Worm (Caenorhabditis elegans) whole organism, early embryonic: ENCODE results near the gene F58D2.4.

Source experiments
- B0310.2 ChIP-seq: sonication (generic microtip); optimal IDR thresholded peaks from 2 replicates; lab custom pipeline; 2016; ENCODE audit warnings: mild to moderate bottlenecking, missing genetic modification characterization, missing compliant biosample characterization
- F13C5.2 ChIP-seq: sonication (generic microtip); optimal IDR thresholded peaks from 2 replicates; lab custom pipeline; 2017; ENCODE audit warnings: mild to moderate bottlenecking, missing genetic modification characterization, inconsistent platforms, missing compliant biosample characterization
- aly-1 ChIP-seq: sonication (generic microtip); optimal IDR thresholded peaks from 2 replicates; lab custom pipeline; 2016; ENCODE audit warnings: missing genetic modification characterization, missing compliant biosample characterization
- ama-1 ChIP-seq: fragments of 150-350 bp; optimal IDR thresholded peaks from 2 replicates; lab custom pipeline; 2014
- ceh-13 ChIP-seq: fragments of 200-800 bp; sonication (Bioruptor generic); optimal IDR thresholded peaks from 2 replicates; lab custom pipeline; 2018; ENCODE audit warnings: mild to moderate bottlenecking, missing genetic modification characterization, missing compliant biosample characterization
- ceh-36 ChIP-seq: sonication (generic microtip); optimal IDR thresholded peaks from 2 replicates; lab custom pipeline; 2016; ENCODE audit warnings: missing genetic modification characterization, inconsistent platforms, missing compliant biosample characterization
- ets-7 ChIP-seq: sonication (generic microtip); optimal IDR thresholded peaks from 2 replicates; lab custom pipeline; 2016; ENCODE audit warnings: missing genotype, missing genetic modification characterization, missing compliant biosample characterization
- flt-1 ChIP-seq: fragments of 200-800 bp; sonication (Bioruptor generic); IDR thresholded peaks from 2 replicates; pipeline ENCODE4 v1.3.6; 2022; ENCODE audit warnings: missing genetic modification characterization, missing compliant biosample characterization
- hmbx-1 ChIP-seq: sonication (generic microtip); optimal IDR thresholded peaks from 2 replicates; lab custom pipeline; 2016; ENCODE audit warnings: mild to moderate bottlenecking, missing genetic modification characterization, missing compliant biosample characterization
- hmg-4 ChIP-seq: fragments of 200-800 bp; sonication (Bioruptor generic); optimal IDR thresholded peaks from 2 replicates; lab custom pipeline; 2018; ENCODE audit warnings: mild to moderate bottlenecking, missing genetic modification characterization, missing compliant biosample characterization
- hnd-1 ChIP-seq: sonication (generic microtip); optimal IDR thresholded peaks from 2 replicates; lab custom pipeline; 2016; ENCODE audit warnings: missing genetic modification characterization, missing compliant biosample characterization
- pes-1 ChIP-seq: fragments of 200-800 bp; sonication (Bioruptor generic); IDR thresholded peaks from 2 replicates; pipeline ENCODE4 v1.3.6; 2022; ENCODE audit warnings: missing genetic modification reagents, missing genetic modification characterization, missing compliant biosample characterization
- scrt-1 ChIP-seq: fragments of 200-800 bp; sonication (Bioruptor generic); IDR thresholded peaks from 2 replicates; pipeline ENCODE4 v1.3.6; 2022; ENCODE audit warnings: missing genetic modification characterization, missing compliant biosample characterization
- sea-1 ChIP-seq: fragments of 200-800 bp; sonication (Bioruptor generic); conservative IDR thresholded peaks from 2 replicates; pipeline ENCODE4 v1.3.6; 2022; ENCODE audit warnings: missing genetic modification characterization, missing compliant biosample characterization
- tbx-11 ChIP-seq: fragments of 200-800 bp; sonication (Bioruptor generic); IDR thresholded peaks from 2 replicates; pipeline ENCODE4 v1.3.6; 2022; ENCODE audit warnings: missing genetic modification characterization, missing compliant biosample characterization
- tbx-37 ChIP-seq: fragments of 200-800 bp; sonication (Bioruptor generic); conservative IDR thresholded peaks from 2 replicates; pipeline ENCODE4 v1.3.6; 2022; ENCODE audit warnings: missing genetic modification reagents, missing genetic modification characterization, missing compliant biosample characterization
- tra-4 ChIP-seq: sonication (generic microtip); optimal IDR thresholded peaks from 2 replicates; lab custom pipeline; 2017; ENCODE audit warnings: missing genetic modification characterization, missing compliant biosample characterization

The F58D2.4 gene

ce11 chrIV:13188959-13189358 lies at the start of gene F58D2.4:
Gene F58D2.4 (minus strand): TSS chrIV:13189059.
- TF ChIP-seq flt-1 (GFP tag; lab: Robert Waterston, UW), result no peak
- TF ChIP-seq ceh-13 (GFP tag; lab: Kevin White, UChicago), result no peak
- no peak for TF ChIP-seq ama-1 (lab: Kevin White, UChicago)
- TF ChIP-seq ceh-36 (tag; lab: Kevin White, UChicago), result no peak
- no peak for TF ChIP-seq F13C5.2 (tag; lab: Kevin White, UChicago)
- TF ChIP-seq hmg-4, result no peak
- no peak for TF ChIP-seq sea-1 (GFP tag; lab: Robert Waterston, UW)
- no peak for TF ChIP-seq hnd-1 (tag; lab: Kevin White, UChicago)
- TF ChIP-seq hmbx-1 (tag; lab: Kevin White, UChicago), result no peak
- TF ChIP-seq scrt-1 (GFP tag; lab: Robert Waterston, UW), result no peak
- no peak for TF ChIP-seq ets-7 (tag; lab: Kevin White, UChicago)
- TF ChIP-seq tra-4 (tag; lab: Kevin White, UChicago), result no peak

- TF ChIP-seq tbx-11 (GFP tag; lab: Robert Waterston, UW) (no peak), ceh-13 (GFP tag; lab: Kevin White, UChicago) (no peak), sea-1 (GFP tag; lab: Robert Waterston, UW) (no peak), ceh-36 (tag; lab: Kevin White, UChicago) (no peak), ets-7 (tag; lab: Kevin White, UChicago) (no peak), tbx-37 (GFP tag; lab: Robert Waterston, UW) (no peak), hnd-1 (tag; lab: Kevin White, UChicago) (no peak), B0310.2 (no peak), hmg-4 (no peak), aly-1 (no peak), scrt-1 (GFP tag; lab: Robert Waterston, UW) (no peak), flt-1 (GFP tag; lab: Robert Waterston, UW) (no peak), F13C5.2 (tag; lab: Kevin White, UChicago) (no peak), ama-1 (lab: Kevin White, UChicago) (no peak)
Measured at ce11 chrIV:13236485-13236884, 47.6 kb upstream of the F58D2.4 start, which contains the start of gene pwp-1. Gene pwp-1 (minus strand): TSS chrIV:13236585.

- TF ChIP-seq flt-1 (GFP tag; lab: Robert Waterston, UW) (no peak), F13C5.2 (tag; lab: Kevin White, UChicago) (peak; percentile 43)
Measured at ce11 chrIV:13231393-13231792, 42.5 kb upstream of the F58D2.4 start.

ce11 chrIV:13221657-13222056 lies 32.8 kb upstream of the F58D2.4 start, which contains the start of gene C48D1.5:
Gene C48D1.5 (plus strand): TSS chrIV:13221957.
- TF ChIP-seq scrt-1 (GFP tag; lab: Robert Waterston, UW), result no peak
- no peak for TF ChIP-seq tra-4 (tag; lab: Kevin White, UChicago)
- TF ChIP-seq ceh-36 (tag; lab: Kevin White, UChicago), result no peak

ce11 chrIV:13220594-13220993 lies 31.7 kb upstream of the F58D2.4 start:
- TF ChIP-seq ceh-36 (tag; lab: Kevin White, UChicago) (no peak), tbx-37 (GFP tag; lab: Robert Waterston, UW) (no peak), flt-1 (GFP tag; lab: Robert Waterston, UW) (no peak), tbx-11 (GFP tag; lab: Robert Waterston, UW) (no peak), scrt-1 (GFP tag; lab: Robert Waterston, UW) (no peak), sea-1 (GFP tag; lab: Robert Waterston, UW) (no peak), F13C5.2 (tag; lab: Kevin White, UChicago) (no peak), hmg-4 (no peak), ets-7 (tag; lab: Kevin White, UChicago) (no peak), B0310.2 (no peak), hmbx-1 (tag; lab: Kevin White, UChicago) (no peak), ceh-13 (GFP tag; lab: Kevin White, UChicago) (no peak), hnd-1 (tag; lab: Kevin White, UChicago) (no peak), pes-1 (no peak)

ce11 chrIV:13214466-13214865 lies 25.6 kb upstream of the F58D2.4 start, which contains the start of gene cho-1:
Gene cho-1 (minus strand): TSS chrIV:13214566.
- no peak for TF ChIP-seq tra-4 (tag; lab: Kevin White, UChicago)
- no peak for TF ChIP-seq ama-1 (lab: Kevin White, UChicago)
- no peak for TF ChIP-seq B0310.2
- TF ChIP-seq pes-1, result no peak
- TF ChIP-seq F13C5.2 (tag; lab: Kevin White, UChicago), result no peak
- TF ChIP-seq scrt-1 (GFP tag; lab: Robert Waterston, UW), result no peak
- no peak for TF ChIP-seq hmbx-1 (tag; lab: Kevin White, UChicago)
- no peak for TF ChIP-seq flt-1 (GFP tag; lab: Robert Waterston, UW)
- TF ChIP-seq ceh-13 (GFP tag; lab: Kevin White, UChicago), result no peak
- TF ChIP-seq ceh-36 (tag; lab: Kevin White, UChicago), result no peak
- no peak for TF ChIP-seq tbx-37 (GFP tag; lab: Robert Waterston, UW)
- TF ChIP-seq sea-1 (GFP tag; lab: Robert Waterston, UW), result no peak
- TF ChIP-seq tbx-11 (GFP tag; lab: Robert Waterston, UW), result no peak

ce11 chrIV:13209566-13209965 lies 20.7 kb upstream of the F58D2.4 start, which contains the start of gene C48D1.9:
Gene C48D1.9 (minus strand): TSS chrIV:13209666.
- TF ChIP-seq hmbx-1 (tag; lab: Kevin White, UChicago) (no peak), ets-7 (tag; lab: Kevin White, UChicago) (no peak), B0310.2 (no peak), ceh-36 (tag; lab: Kevin White, UChicago) (no peak)

- TF ChIP-seq hnd-1 (tag; lab: Kevin White, UChicago), result no peak
- peak; percentile 15 for TF ChIP-seq hmg-4
- no peak for TF ChIP-seq tbx-11 (GFP tag; lab: Robert Waterston, UW)
Measured at ce11 chrIV:13205891-13206290, 17.0 kb upstream of the F58D2.4 start.
